Fruit fly (Drosophila melanogaster) whole organism, wandering third instar larva: ENCODE measurements around the gene CG9682.

Source experiments
- Abd-B ChIP-seq: fragments of >200 bp; optimal IDR thresholded peaks from 2 replicates; lab custom pipeline; 2017; ENCODE audit warnings: missing biosample characterization, missing genetic modification characterization
- CG32264 ChIP-seq: fragments of 200-800 bp; sonication (Bioruptor generic); optimal IDR thresholded peaks from 2 replicates; lab custom pipeline; 2016; ENCODE audit warnings: missing biosample characterization, missing genetic modification characterization
- CG9705 ChIP-seq: fragments of 200-800 bp; sonication (Bioruptor generic); optimal IDR thresholded peaks from 2 replicates; lab custom pipeline; 2018; ENCODE audit warnings: missing biosample characterization, mild to moderate bottlenecking, missing genetic modification characterization
- CrebA ChIP-seq: fragments of 200-800 bp; sonication (Bioruptor generic); optimal IDR thresholded peaks from 2 replicates; lab custom pipeline; 2016; ENCODE audit warnings: missing biosample characterization, mild to moderate bottlenecking, missing genetic modification characterization, borderline replicate concordance
- Dfd ChIP-seq: fragments of >200 bp; optimal IDR thresholded peaks from 2 replicates; lab custom pipeline; 2017; ENCODE audit warnings: missing biosample characterization, missing genetic modification characterization
- Dif ChIP-seq: fragments of 200-275, 200-300 bp; sonication (Bioruptor generic); optimal IDR thresholded peaks from 2 replicates; lab custom pipeline; 2018; ENCODE audit warnings: missing biosample characterization, missing genetic modification characterization; ENCODE audit not compliant: partially characterized antibody
- GATAd ChIP-seq: sonication (Bioruptor generic); optimal IDR thresholded peaks from 2 replicates; lab custom pipeline; 2016; ENCODE audit warnings: missing biosample characterization, missing genetic modification characterization
- HLH106 ChIP-seq: fragments of 200-800 bp; optimal IDR thresholded peaks from 3 replicates; lab custom pipeline; 2019; ENCODE audit warnings: missing biosample characterization, mild to moderate bottlenecking, missing genetic modification characterization, moderate library complexity
- Hnf4 ChIP-seq: fragments of 200-800 bp; sonication (Bioruptor generic); optimal IDR thresholded peaks from 2 replicates; lab custom pipeline; 2016; ENCODE audit warnings: missing biosample characterization, mild to moderate bottlenecking, missing genetic modification characterization
- Hr78 ChIP-seq: fragments of >200 bp; optimal IDR thresholded peaks from 2 replicates; lab custom pipeline; 2017; ENCODE audit warnings: missing biosample characterization, missing genetic modification characterization
- Hr83 ChIP-seq: fragments of 200-300 bp; sonication (Bioruptor generic); optimal IDR thresholded peaks from 2 replicates; lab custom pipeline; 2016; ENCODE audit warnings: missing biosample characterization, mild to moderate bottlenecking, missing genetic modification characterization, moderate library complexity; ENCODE audit not compliant: poor library complexity, severe bottlenecking
- Jra ChIP-seq: sonication (Bioruptor generic); optimal IDR thresholded peaks from 2 replicates; lab custom pipeline; 2016; ENCODE audit warnings: missing biosample characterization, missing genetic modification characterization
- Mio ChIP-seq: sonication (Bioruptor generic); optimal IDR thresholded peaks from 2 replicates; lab custom pipeline; 2016; ENCODE audit warnings: missing biosample characterization, missing genetic modification characterization
- Myc ChIP-seq: fragments of >200 bp; optimal IDR thresholded peaks from 2 replicates; lab custom pipeline; 2017
- N ChIP-seq: fragments of >200 bp; optimal IDR thresholded peaks from 2 replicates; lab custom pipeline; 2018; ENCODE audit warnings: missing biosample characterization, missing external identifiers, missing genetic modification characterization
- OdsH ChIP-seq: fragments of 200-800 bp; sonication (Bioruptor generic); optimal IDR thresholded peaks from 2 replicates; lab custom pipeline; 2016; ENCODE audit warnings: missing biosample characterization, mild to moderate bottlenecking, missing genetic modification characterization
- Rel ChIP-seq, 2 experiments: fragments of 200-800 bp; sonication (Bioruptor generic) in 1 of 2; optimal IDR thresholded peaks; 2 replicates in 1 of 2; 3 replicates in 1 of 2; lab custom pipeline; 2016 to 2019; ENCODE audit warnings: mild to moderate bottlenecking in 2 of 2, missing biosample characterization in 2 of 2, missing genetic modification characterization in 2 of 2, moderate library complexity in 1 of 2
- Sp1 ChIP-seq: fragments of 200-800 bp; sonication (Bioruptor generic); optimal IDR thresholded peaks from 3 replicates; lab custom pipeline; 2019; ENCODE audit warnings: missing biosample characterization, mild to moderate bottlenecking, missing genetic modification characterization, moderate library complexity
- Vsx2 ChIP-seq: fragments of 200-300, 225-300 bp; sonication (Bioruptor generic); optimal IDR thresholded peaks from 2 replicates; lab custom pipeline; 2018; ENCODE audit warnings: missing biosample characterization, missing genetic modification characterization; ENCODE audit not compliant: partially characterized antibody
- br ChIP-seq: fragments of 200-800 bp; sonication (Bioruptor generic); optimal IDR thresholded peaks from 2 replicates; lab custom pipeline; 2016; ENCODE audit warnings: missing biosample characterization, missing genetic modification characterization
- brk ChIP-seq: fragments of 200-800 bp; sonication (Bioruptor generic); optimal IDR thresholded peaks from 2 replicates; lab custom pipeline; 2016; ENCODE audit warnings: missing biosample characterization, mild to moderate bottlenecking, missing genetic modification characterization
- dl ChIP-seq, 2 experiments: fragments of 175-275, 200-275 bp in 1 of 2; fragments of 200-275 bp in 1 of 2; sonication (Bioruptor generic); optimal IDR thresholded peaks; lab custom pipeline; 2018; ENCODE audit warnings: mild to moderate bottlenecking in 2 of 2, missing biosample characterization in 2 of 2, missing genetic modification characterization in 2 of 2, moderate library complexity in 2 of 2; ENCODE audit not compliant: partially characterized antibody in 2 of 2, insufficient read depth in 1 of 2
- dmrt93B ChIP-seq: fragments of 200-800 bp; sonication (Bioruptor generic); optimal IDR thresholded peaks from 2 replicates; lab custom pipeline; 2018; ENCODE audit warnings: missing biosample characterization, mild to moderate bottlenecking, missing genetic modification characterization
- dsf ChIP-seq: sonication (Bioruptor generic); optimal IDR thresholded peaks from 2 replicates; lab custom pipeline; 2016; ENCODE audit warnings: missing biosample characterization, missing genetic modification characterization, borderline replicate concordance
- ey ChIP-seq: fragments of 200-800 bp; sonication (Bioruptor generic); optimal IDR thresholded peaks from 2 replicates; lab custom pipeline; 2016; ENCODE audit warnings: missing biosample characterization, missing genetic modification characterization
- foxo ChIP-seq, 2 experiments: fragments of 200-800 bp; sonication (Bioruptor generic); optimal IDR thresholded peaks; 2 replicates in 1 of 2; 3 replicates in 1 of 2; lab custom pipeline; 2016 to 2017; ENCODE audit warnings: missing biosample characterization in 2 of 2, missing genetic modification characterization in 2 of 2
- fru ChIP-seq: fragments of 200-800 bp; sonication (Bioruptor generic); optimal IDR thresholded peaks from 3 replicates; lab custom pipeline; 2016; ENCODE audit warnings: missing biosample characterization, mild to moderate bottlenecking, missing genetic modification characterization
- h ChIP-seq: fragments of 200-800 bp; sonication (Bioruptor generic); optimal IDR thresholded peaks from 3 replicates; lab custom pipeline; 2016; ENCODE audit warnings: missing biosample characterization, mild to moderate bottlenecking, missing genetic modification characterization
- jim ChIP-seq: fragments of 175-275, 200-325 bp; sonication (Bioruptor generic); optimal IDR thresholded peaks from 2 replicates; lab custom pipeline; 2016; ENCODE audit warnings: missing biosample characterization, mild to moderate bottlenecking, missing genetic modification characterization
- lola ChIP-seq: fragments of >200 bp; optimal IDR thresholded peaks from 2 replicates; lab custom pipeline; 2017; ENCODE audit warnings: missing biosample characterization, missing genetic modification characterization
- pan ChIP-seq: fragments of >200 bp; optimal IDR thresholded peaks from 2 replicates; lab custom pipeline; 2017
- psq ChIP-seq: fragments of 200-800 bp; sonication (Bioruptor generic); optimal IDR thresholded peaks from 3 replicates; lab custom pipeline; 2017; ENCODE audit warnings: missing biosample characterization, mild to moderate bottlenecking, missing genetic modification characterization, moderate library complexity
- rgr ChIP-seq: fragments of 200-800 bp; sonication (Bioruptor generic); optimal IDR thresholded peaks from 3 replicates; lab custom pipeline; 2016; ENCODE audit warnings: missing biosample characterization, mild to moderate bottlenecking, missing genetic modification characterization
- sage ChIP-seq: fragments of 200-800 bp; sonication (Bioruptor generic); optimal IDR thresholded peaks from 2 replicates; lab custom pipeline; 2016; ENCODE audit warnings: missing biosample characterization, mild to moderate bottlenecking, missing genetic modification characterization
- sv ChIP-seq: fragments of 200-800 bp; sonication (Bioruptor generic); optimal IDR thresholded peaks from 3 replicates; lab custom pipeline; 2016; ENCODE audit warnings: missing biosample characterization, missing genetic modification characterization
- tai ChIP-seq: sonication (Bioruptor generic); optimal IDR thresholded peaks from 2 replicates; lab custom pipeline; 2016; ENCODE audit warnings: missing biosample characterization, missing genetic modification characterization
- usp ChIP-seq: fragments of >200 bp; optimal IDR thresholded peaks from 2 replicates; lab custom pipeline; 2017; ENCODE audit warnings: missing biosample characterization, missing genetic modification characterization
- woc ChIP-seq: sonication (Bioruptor generic); optimal IDR thresholded peaks from 2 replicates; lab custom pipeline; 2016; ENCODE audit warnings: missing biosample characterization, mild to moderate bottlenecking, missing genetic modification characterization

CG9682 gene

dm6 chr3R:30259561-30259960 is 8.8 kb downstream of the CG9682 start:
- TF ChIP-seq HLH106 (tag; lab: Kevin White, UChicago) (no peak), Jra (GFP tag; lab: Kevin White, UChicago) (no peak), Hnf4 (GFP tag; lab: Kevin White, UChicago) (no peak), h (GFP tag; lab: Kevin White, UChicago) (peak; percentile 13), woc (GFP tag; lab: Kevin White, UChicago) (no peak)

- TF ChIP-seq foxo (GFP tag; optimal IDR thresholded peaks at IDR 0.05; lab: Kevin White, UChicago) (peak; percentile 14 to 93), Hr83 (GFP tag; lab: Kevin White, UChicago) (no peak), Hnf4 (GFP tag; lab: Kevin White, UChicago) (peak; percentile 91), sage (GFP tag; lab: Kevin White, UChicago) (peak; percentile 91), CG9705 (GFP tag; lab: Kevin White, UChicago) (peak; percentile 82), CrebA (peak; percentile 74), CG32264 (GFP tag; lab: Kevin White, UChicago) (peak; percentile 68), pan (lab: Kevin White, UChicago) (no peak), N (GFP tag; lab: Kevin White, UChicago) (no peak), HLH106 (tag; lab: Kevin White, UChicago) (peak; percentile 94), Sp1 (GFP tag; lab: Kevin White, UChicago) (peak; percentile 95), br (GFP tag; lab: Kevin White, UChicago) (peak; percentile 93), Myc (lab: Kevin White, UChicago) (no peak), rgr (GFP tag; lab: Kevin White, UChicago) (peak; percentile 95), h (GFP tag; lab: Kevin White, UChicago) (peak; percentile 96), brk (GFP tag; lab: Kevin White, UChicago) (peak; percentile 88), woc (GFP tag; lab: Kevin White, UChicago) (peak; percentile 85), lola (no peak), Jra (GFP tag; lab: Kevin White, UChicago) (peak; percentile 75), Rel (GFP tag; optimal IDR thresholded peaks at IDR 0.05; lab: Kevin White, UChicago) (peak; percentile 62), Rel (tag; optimal IDR thresholded peaks at IDR 0.05; lab: Kevin White, UChicago) (peak; percentile 74), sv (GFP tag; lab: Kevin White, UChicago) (no peak), psq (peak; percentile 92), tai (GFP tag; lab: Kevin White, UChicago) (peak; percentile 86), ey (GFP tag; lab: Kevin White, UChicago) (peak; percentile 92), Abd-B (GFP tag; lab: Kevin White, UChicago) (no peak), usp (GFP tag; lab: Kevin White, UChicago) (no peak), dl (GFP tag; optimal IDR thresholded peaks at IDR 0.05; lab: Kevin White, UChicago; ENCODE audit: insufficient read depth in 1 of 2, partially characterized antibody in 2 of 2) (no peak), dmrt93B (GFP tag; lab: Kevin White, UChicago) (peak; percentile 79), dsf (GFP tag; lab: Kevin White, UChicago) (peak; percentile 51), Hr78 (no peak), Dfd (GFP tag; lab: Kevin White, UChicago) (no peak), jim (GFP tag; lab: Kevin White, UChicago) (no peak), Vsx2 (GFP tag; lab: Kevin White, UChicago) (no peak), fru (GFP tag; lab: Kevin White, UChicago) (peak; percentile 99), OdsH (GFP tag; lab: Kevin White, UChicago) (peak; percentile 93), Mio (GFP tag; lab: Kevin White, UChicago) (peak; percentile 11), Dif (GFP tag; lab: Kevin White, UChicago) (no peak), GATAd (peak; percentile 37)
Observed at dm6 chr3R:30261838-30262237, 11.1 kb downstream of the CG9682 start.
